Fruit fly (Drosophila melanogaster) whole organism, prepupa: Measurements from ENCODE around the gene fd96Ca.

Experiments
- Blimp-1 ChIP-seq: fragments of 200-800 bp; sonication (Bioruptor generic); optimal IDR thresholded peaks from 3 replicates; lab custom pipeline; 2017; ENCODE audit warnings: missing biosample characterization, missing genetic modification characterization, mild to moderate bottlenecking, moderate library complexity, missing genetic modification reagents
- CG6163 ChIP-seq: fragments of 200-800 bp; sonication (Bioruptor generic); IDR thresholded peaks from 3 replicates; pipeline ENCODE4 v1.3.6; 2022; ENCODE audit warnings: missing biosample characterization, missing genetic modification characterization
- CG6792 ChIP-seq: fragments of 200-800 bp; sonication (Bioruptor generic); optimal IDR thresholded peaks from 3 replicates; lab custom pipeline; 2016; ENCODE audit warnings: missing biosample characterization, missing genetic modification characterization
- CG6854 ChIP-seq: fragments of 200-800 bp; sonication (Bioruptor generic); optimal IDR thresholded peaks from 2 replicates; lab custom pipeline; 2017; ENCODE audit warnings: missing biosample characterization, mild to moderate bottlenecking, missing genetic modification characterization
- Ets96B ChIP-seq: fragments of 200-800 bp; optimal IDR thresholded peaks from 2 replicates; lab custom pipeline; 2019; ENCODE audit warnings: missing biosample characterization, mild to moderate bottlenecking, missing genetic modification characterization, moderate library complexity
- cyc ChIP-seq: fragments of 200-800 bp; sonication (Bioruptor generic); optimal IDR thresholded peaks from 3 replicates; lab custom pipeline; 2016; ENCODE audit warnings: missing biosample characterization, missing genetic modification characterization
- lz ChIP-seq: fragments of 200-800 bp; sonication (Bioruptor generic); optimal IDR thresholded peaks from 3 replicates; lab custom pipeline; 2016; ENCODE audit warnings: missing biosample characterization, missing genetic modification characterization
- net ChIP-seq: fragments of 200-800 bp; sonication (Bioruptor generic); optimal IDR thresholded peaks from 3 replicates; lab custom pipeline; 2016; ENCODE audit warnings: missing biosample characterization, missing genetic modification characterization

DNA sequence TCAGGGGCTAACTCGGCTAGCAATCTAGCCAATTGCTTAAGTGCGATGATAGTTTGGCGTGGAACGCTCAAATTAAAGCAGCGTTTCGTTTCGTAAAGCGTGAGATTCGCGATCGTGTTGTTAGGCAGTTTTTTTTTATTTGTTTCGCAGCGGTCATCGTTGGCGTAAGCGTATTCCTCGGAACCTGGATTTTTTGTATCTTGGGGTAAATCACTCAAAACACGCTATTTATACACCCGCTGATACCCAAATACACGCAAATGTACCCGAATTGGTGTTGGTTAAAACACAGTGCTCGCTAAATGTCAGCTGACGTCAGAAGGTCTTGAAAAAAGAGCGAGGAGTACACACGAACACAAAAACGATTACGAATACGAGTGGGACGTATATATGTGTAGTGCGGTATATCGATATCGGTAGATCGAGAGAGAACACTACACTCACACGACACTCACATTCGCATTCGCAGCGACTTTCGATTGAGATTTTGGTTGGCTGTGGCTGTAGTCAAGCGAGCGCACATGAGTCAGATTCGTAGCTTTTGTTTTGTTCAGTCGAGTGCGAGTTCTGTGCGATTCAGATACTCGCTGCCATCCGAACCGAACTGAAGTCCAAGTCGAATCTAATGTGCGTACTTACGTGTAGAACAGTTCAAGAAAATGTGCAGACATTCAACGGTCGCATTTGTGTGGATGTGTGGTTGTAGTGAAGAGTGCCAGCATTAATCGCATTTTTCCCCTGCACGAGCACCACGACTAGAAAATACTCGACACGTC, 32.6 kb upstream of the fd96Ca start:
- no peak for TF ChIP-seq CG6163 (GFP tag; lab: Robert Waterston, UW)
- TF ChIP-seq Blimp-1 (GFP tag; lab: Kevin White, UChicago) = peak; percentile 54
- peak; percentile 14 for TF ChIP-seq Ets96B (tag; lab: Kevin White, UChicago)
- no peak for TF ChIP-seq cyc (GFP tag; lab: Kevin White, UChicago)
- TF ChIP-seq net (GFP tag; lab: Kevin White, UChicago) = no peak
- TF ChIP-seq CG6792 = no peak
- TF ChIP-seq lz (GFP tag; lab: Kevin White, UChicago) = no peak
- peak; percentile 66 for TF ChIP-seq CG6854 (GFP tag; lab: Kevin White, UChicago)
